Worm (Caenorhabditis elegans) whole organism, late embryonic: ENCODE measurements around the gene sec-6.

Experiments used
- C08G9.2 ChIP-seq: sonication (generic microtip); optimal IDR thresholded peaks from 2 replicates; lab custom pipeline; 2016; ENCODE audit warnings: mild to moderate bottlenecking, missing genetic modification characterization, moderate library complexity, missing compliant biosample characterization
- F13H6.1 ChIP-seq: sonication (generic microtip); optimal IDR thresholded peaks from 2 replicates; lab custom pipeline; 2016; ENCODE audit warnings: missing genetic modification characterization, missing compliant biosample characterization
- T23F11.4 ChIP-seq: fragments of 200-800 bp; sonication (Bioruptor generic); optimal IDR thresholded peaks from 2 replicates; lab custom pipeline; 2018; ENCODE audit warnings: mild to moderate bottlenecking, missing genetic modification characterization, missing compliant biosample characterization
- ceh-14 ChIP-seq: sonication (generic microtip); optimal IDR thresholded peaks from 2 replicates; lab custom pipeline; 2016; ENCODE audit warnings: missing genotype, missing genetic modification characterization, missing compliant biosample characterization
- ceh-45 ChIP-seq: fragments of 200-800 bp; sonication (Bioruptor generic); IDR thresholded peaks from 2 replicates; pipeline ENCODE4 v1.3.6; 2022; ENCODE audit warnings: missing genetic modification reagents, missing genetic modification characterization, missing compliant biosample characterization
- ceh-6 ChIP-seq: fragments of 200-800 bp; sonication (Bioruptor generic); optimal IDR thresholded peaks from 2 replicates; lab custom pipeline; 2018; ENCODE audit warnings: mild to moderate bottlenecking, missing genetic modification characterization, missing compliant biosample characterization
- eyg-1 ChIP-seq: sonication (generic microtip); optimal IDR thresholded peaks from 2 replicates; lab custom pipeline; 2016; ENCODE audit warnings: missing genotype, missing genetic modification characterization, missing compliant biosample characterization
- gmeb-2 ChIP-seq: sonication (generic microtip); optimal IDR thresholded peaks from 2 replicates; lab custom pipeline; 2016; ENCODE audit warnings: missing genetic modification characterization, inconsistent platforms, missing compliant biosample characterization
- hlh-15 ChIP-seq: sonication (generic microtip); optimal IDR thresholded peaks from 2 replicates; lab custom pipeline; 2016; ENCODE audit warnings: missing genetic modification characterization, missing compliant biosample characterization
- nhr-11 ChIP-seq: fragments of 150-350 bp; optimal IDR thresholded peaks from 2 replicates; lab custom pipeline; 2014; ENCODE audit warnings: missing biosample characterization, missing genetic modification characterization
- pag-3 ChIP-seq: sonication (generic microtip); optimal IDR thresholded peaks from 2 replicates; lab custom pipeline; 2016; ENCODE audit warnings: missing compliant biosample characterization, missing genetic modification characterization, borderline replicate concordance
- pha-4 ChIP-seq: fragments of 150-350 bp; optimal IDR thresholded peaks from 2 replicates; lab custom pipeline; 2018; ENCODE audit warnings: missing biosample characterization, missing genetic modification reagents, missing genetic modification characterization
- unc-42 ChIP-seq: sonication (generic microtip); optimal IDR thresholded peaks from 2 replicates; lab custom pipeline; 2016; ENCODE audit warnings: missing genotype, missing genetic modification characterization, missing compliant biosample characterization
- ztf-16 ChIP-seq: sonication (generic microtip); optimal IDR thresholded peaks from 2 replicates; lab custom pipeline; 2017; ENCODE audit warnings: missing genetic modification characterization, missing compliant biosample characterization

- TF ChIP-seq ceh-14 (tag; lab: Kevin White, UChicago) (no peak), hlh-15 (tag; lab: Kevin White, UChicago) (no peak), pha-4 (tag; lab: Kevin White, UChicago) (no peak), ceh-45 (GFP tag; lab: Robert Waterston, UW) (no peak), F13H6.1 (tag; lab: Kevin White, UChicago) (no peak), ceh-6 (GFP tag; lab: Kevin White, UChicago) (no peak), nhr-11 (tag; lab: Kevin White, UChicago) (no peak), T23F11.4 (no peak), ztf-16 (tag; lab: Kevin White, UChicago) (no peak), eyg-1 (tag; lab: Kevin White, UChicago) (no peak), C08G9.2 (no peak), pag-3 (no peak), gmeb-2 (tag; lab: Kevin White, UChicago) (no peak), unc-42 (tag; lab: Kevin White, UChicago) (no peak)
Measured at ce11 chrII:5377467-5378238, 18.3 kb downstream of the sec-6 start, which contains the start of gene prdx-2.
